Worm (Caenorhabditis elegans): ENCODE results near the gene cit-1.2.

DNA sequence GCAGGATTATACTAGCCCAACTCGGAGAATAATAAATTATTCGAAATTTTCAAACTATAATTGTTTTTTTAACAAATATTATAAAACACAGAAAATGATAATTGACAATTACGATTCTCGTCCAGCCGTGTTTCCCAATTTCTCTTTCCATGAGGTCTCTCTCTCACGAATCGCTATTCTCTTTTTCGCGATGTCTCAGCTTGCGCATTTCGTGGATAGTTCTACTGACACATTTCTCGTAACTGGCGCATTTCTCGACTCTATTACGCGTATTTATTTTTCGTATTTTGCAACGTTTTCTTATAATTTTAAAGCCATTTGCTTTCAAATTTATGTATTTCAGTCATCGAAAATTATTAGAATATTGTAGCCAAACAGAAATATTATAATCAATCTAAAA is 33.2 kb downstream of the cit-1.2 start:
- TF ChIP-seq ceh-13 (GFP tag; optimal IDR thresholded peaks at IDR 0.05): peak; percentile 100
- TF ChIP-seq ets-7 (tag; optimal IDR thresholded peaks at IDR 0.05): peak; percentile 99
- TF ChIP-seq sea-1 (GFP tag; conservative IDR thresholded peaks at IDR 0.05): peak; percentile 100
- TF ChIP-seq ama-1 (optimal IDR thresholded peaks at IDR 0.05): no peak
- peak; percentile 97 for TF ChIP-seq ceh-36 (tag; optimal IDR thresholded peaks at IDR 0.05)
- peak; percentile 100 for TF ChIP-seq tbx-11 (GFP tag; IDR thresholded peaks at IDR 0.05)
- peak; percentile 99 for TF ChIP-seq pes-1 (GFP tag; IDR thresholded peaks at IDR 0.05)
- peak; percentile 100 for TF ChIP-seq F13C5.2 (tag; optimal IDR thresholded peaks at IDR 0.05)
- TF ChIP-seq B0310.2 (tag; optimal IDR thresholded peaks at IDR 0.05): peak; percentile 100
